Worm (Caenorhabditis elegans) whole organism, early embryonic: ENCODE data around the gene srh-1.

Experiments
- B0310.2 ChIP-seq: sonication (generic microtip); optimal IDR thresholded peaks from 2 replicates; lab custom pipeline; 2016; ENCODE audit warnings: mild to moderate bottlenecking, missing genetic modification characterization, missing compliant biosample characterization
- F13C5.2 ChIP-seq: sonication (generic microtip); optimal IDR thresholded peaks from 2 replicates; lab custom pipeline; 2017; ENCODE audit warnings: mild to moderate bottlenecking, missing genetic modification characterization, inconsistent platforms, missing compliant biosample characterization
- aly-1 ChIP-seq: sonication (generic microtip); optimal IDR thresholded peaks from 2 replicates; lab custom pipeline; 2016; ENCODE audit warnings: missing genetic modification characterization, missing compliant biosample characterization
- ama-1 ChIP-seq: fragments of 150-350 bp; optimal IDR thresholded peaks from 2 replicates; lab custom pipeline; 2014
- ceh-13 ChIP-seq: fragments of 200-800 bp; sonication (Bioruptor generic); optimal IDR thresholded peaks from 2 replicates; lab custom pipeline; 2018; ENCODE audit warnings: mild to moderate bottlenecking, missing genetic modification characterization, missing compliant biosample characterization
- ceh-36 ChIP-seq: sonication (generic microtip); optimal IDR thresholded peaks from 2 replicates; lab custom pipeline; 2016; ENCODE audit warnings: missing genetic modification characterization, inconsistent platforms, missing compliant biosample characterization
- ets-7 ChIP-seq: sonication (generic microtip); optimal IDR thresholded peaks from 2 replicates; lab custom pipeline; 2016; ENCODE audit warnings: missing genotype, missing genetic modification characterization, missing compliant biosample characterization
- flt-1 ChIP-seq: fragments of 200-800 bp; sonication (Bioruptor generic); IDR thresholded peaks from 2 replicates; pipeline ENCODE4 v1.3.6; 2022; ENCODE audit warnings: missing genetic modification characterization, missing compliant biosample characterization
- hmbx-1 ChIP-seq: sonication (generic microtip); optimal IDR thresholded peaks from 2 replicates; lab custom pipeline; 2016; ENCODE audit warnings: mild to moderate bottlenecking, missing genetic modification characterization, missing compliant biosample characterization
- hmg-4 ChIP-seq: fragments of 200-800 bp; sonication (Bioruptor generic); optimal IDR thresholded peaks from 2 replicates; lab custom pipeline; 2018; ENCODE audit warnings: mild to moderate bottlenecking, missing genetic modification characterization, missing compliant biosample characterization
- hnd-1 ChIP-seq: sonication (generic microtip); optimal IDR thresholded peaks from 2 replicates; lab custom pipeline; 2016; ENCODE audit warnings: missing genetic modification characterization, missing compliant biosample characterization
- pes-1 ChIP-seq: fragments of 200-800 bp; sonication (Bioruptor generic); IDR thresholded peaks from 2 replicates; pipeline ENCODE4 v1.3.6; 2022; ENCODE audit warnings: missing genetic modification reagents, missing genetic modification characterization, missing compliant biosample characterization
- scrt-1 ChIP-seq: fragments of 200-800 bp; sonication (Bioruptor generic); IDR thresholded peaks from 2 replicates; pipeline ENCODE4 v1.3.6; 2022; ENCODE audit warnings: missing genetic modification characterization, missing compliant biosample characterization
- sea-1 ChIP-seq: fragments of 200-800 bp; sonication (Bioruptor generic); conservative IDR thresholded peaks from 2 replicates; pipeline ENCODE4 v1.3.6; 2022; ENCODE audit warnings: missing genetic modification characterization, missing compliant biosample characterization
- tbx-11 ChIP-seq: fragments of 200-800 bp; sonication (Bioruptor generic); IDR thresholded peaks from 2 replicates; pipeline ENCODE4 v1.3.6; 2022; ENCODE audit warnings: missing genetic modification characterization, missing compliant biosample characterization
- tbx-37 ChIP-seq: fragments of 200-800 bp; sonication (Bioruptor generic); conservative IDR thresholded peaks from 2 replicates; pipeline ENCODE4 v1.3.6; 2022; ENCODE audit warnings: missing genetic modification reagents, missing genetic modification characterization, missing compliant biosample characterization
- tra-4 ChIP-seq: sonication (generic microtip); optimal IDR thresholded peaks from 2 replicates; lab custom pipeline; 2017; ENCODE audit warnings: missing genetic modification characterization, missing compliant biosample characterization

The srh-1 gene

DNA sequence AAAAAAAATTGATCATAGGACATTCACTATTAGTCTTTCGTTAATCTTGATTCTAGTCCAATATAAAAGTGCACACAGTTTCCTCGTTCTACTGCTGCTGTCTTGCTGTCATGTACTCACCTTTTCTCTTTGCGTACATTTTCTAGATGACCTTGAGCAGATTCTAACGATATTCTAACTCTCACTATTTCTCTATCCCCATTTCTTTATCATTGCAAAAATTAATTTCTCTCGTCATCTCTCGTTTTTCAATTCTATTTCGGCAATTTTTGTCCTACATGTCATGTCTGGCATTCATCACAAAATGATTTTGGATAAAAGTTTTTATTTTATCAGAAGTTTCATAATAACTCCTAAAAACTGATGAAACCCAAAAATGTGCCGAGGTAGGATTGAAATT lies 23.1 kb downstream of the srh-1 start, which contains the start of gene ttll-5:
ttll-5 (plus strand) TSS at position 288 of the 400 bp plus-strand sequence.
- TF ChIP-seq ceh-36 (no peak), F13C5.2 (tag; lab: Kevin White, UChicago) (no peak), sea-1 (GFP tag; lab: Robert Waterston, UW) (no peak), B0310.2 (tag; lab: Kevin White, UChicago) (no peak), tbx-37 (no peak), hmbx-1 (tag; lab: Kevin White, UChicago) (no peak), pes-1 (GFP tag; lab: Robert Waterston, UW) (no peak), ets-7 (no peak), tbx-11 (GFP tag; lab: Robert Waterston, UW) (no peak), tra-4 (tag; lab: Kevin White, UChicago) (no peak)

DNA sequence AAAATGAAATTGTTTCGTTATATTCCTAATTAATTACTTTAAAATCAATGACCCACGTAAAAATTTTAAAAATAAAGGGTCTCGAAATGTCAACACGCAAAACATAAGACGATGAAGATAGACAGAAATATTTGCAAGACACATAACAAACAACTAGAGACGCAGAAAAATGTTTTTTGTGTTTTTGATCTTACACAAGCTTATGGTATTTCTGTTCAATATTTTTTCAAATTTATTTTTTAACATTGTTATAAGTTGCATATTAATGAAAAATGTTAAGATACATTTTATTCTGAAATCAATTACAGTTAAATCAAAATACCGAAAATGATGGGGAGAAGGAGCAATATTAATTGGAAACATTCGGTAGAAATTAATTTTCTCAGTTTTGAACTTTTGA lies 27.8 kb downstream of the srh-1 start, which contains the start of gene C55A6.3:
C55A6.3 (minus strand) TSS at position 101 of the 400 bp plus-strand sequence.
- TF ChIP-seq tbx-37 (no peak), scrt-1 (no peak), hnd-1 (no peak), F13C5.2 (tag; lab: Kevin White, UChicago) (no peak), hmbx-1 (tag; lab: Kevin White, UChicago) (no peak), tra-4 (tag; lab: Kevin White, UChicago) (no peak), ets-7 (no peak), ceh-13 (GFP tag; lab: Kevin White, UChicago) (no peak), aly-1 (tag; lab: Kevin White, UChicago) (no peak), sea-1 (GFP tag; lab: Robert Waterston, UW) (no peak), ama-1 (lab: Kevin White, UChicago) (no peak), flt-1 (GFP tag; lab: Robert Waterston, UW) (no peak), tbx-11 (GFP tag; lab: Robert Waterston, UW) (no peak), hmg-4 (GFP tag; lab: Kevin White, UChicago) (no peak), pes-1 (GFP tag; lab: Robert Waterston, UW) (no peak), B0310.2 (tag; lab: Kevin White, UChicago) (no peak), ceh-36 (no peak)

DNA sequence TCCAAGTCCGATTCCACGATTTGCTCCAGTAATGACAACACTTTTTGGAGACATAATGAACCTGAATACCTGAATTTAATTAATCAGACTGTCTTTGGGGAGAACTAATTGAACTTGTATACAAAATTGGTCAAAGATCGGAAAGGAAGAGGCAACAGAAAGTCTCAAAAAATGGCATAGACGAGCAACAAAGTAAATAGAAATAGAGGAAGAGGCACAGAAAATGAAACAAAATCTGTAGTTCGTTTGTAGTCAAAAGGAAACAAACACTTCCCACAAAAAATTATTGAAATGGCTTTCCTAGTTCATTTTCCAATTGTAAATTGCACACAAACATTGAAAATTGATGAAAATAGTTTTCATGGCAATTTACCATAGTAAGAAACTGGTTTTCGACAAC lies 29.0 kb downstream of the srh-1 start, which contains the start of gene C55A6.6:
C55A6.6 (minus strand) TSS at position 61 of the 400 bp plus-strand sequence.
- TF ChIP-seq hmg-4 (GFP tag; lab: Kevin White, UChicago) = no peak
- no peak for TF ChIP-seq ceh-36
- TF ChIP-seq flt-1 (GFP tag; lab: Robert Waterston, UW) = no peak
- TF ChIP-seq hmbx-1 (tag; lab: Kevin White, UChicago) = no peak
- no peak for TF ChIP-seq hnd-1
- no peak for TF ChIP-seq aly-1 (tag; lab: Kevin White, UChicago)
- TF ChIP-seq ama-1 (lab: Kevin White, UChicago) = no peak
- TF ChIP-seq sea-1 (GFP tag; lab: Robert Waterston, UW) = no peak
- no peak for TF ChIP-seq tbx-37
- TF ChIP-seq pes-1 (GFP tag; lab: Robert Waterston, UW) = no peak

DNA sequence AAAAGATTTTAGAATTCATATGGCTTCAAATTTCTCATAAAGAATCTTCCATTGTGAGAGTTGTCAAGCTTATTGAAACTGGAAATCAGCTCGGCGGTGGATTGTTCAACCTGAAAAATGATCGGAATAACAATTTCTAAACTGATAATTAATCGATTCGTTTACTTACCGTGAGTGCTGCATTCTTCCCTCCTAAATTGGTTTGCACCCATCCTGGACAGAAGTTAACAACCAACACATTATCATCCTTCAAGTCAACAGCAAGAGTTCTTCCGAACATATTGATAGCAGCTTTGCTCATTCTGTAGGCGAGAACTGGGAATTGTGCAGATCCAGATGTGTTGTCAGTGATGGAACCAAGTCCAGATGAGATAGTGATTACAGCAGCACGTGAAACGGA lies 29.5 kb downstream of the srh-1 start:
- TF ChIP-seq tra-4 (tag; lab: Kevin White, UChicago) (no peak), hnd-1 (no peak), sea-1 (GFP tag; lab: Robert Waterston, UW) (no peak), B0310.2 (tag; lab: Kevin White, UChicago) (no peak), ama-1 (lab: Kevin White, UChicago) (no peak), F13C5.2 (tag; lab: Kevin White, UChicago) (no peak), hmg-4 (GFP tag; lab: Kevin White, UChicago) (no peak), ceh-13 (GFP tag; lab: Kevin White, UChicago) (no peak), tbx-11 (GFP tag; lab: Robert Waterston, UW) (no peak), flt-1 (GFP tag; lab: Robert Waterston, UW) (no peak), scrt-1 (no peak), pes-1 (GFP tag; lab: Robert Waterston, UW) (no peak), ets-7 (no peak), aly-1 (tag; lab: Kevin White, UChicago) (no peak)

DNA sequence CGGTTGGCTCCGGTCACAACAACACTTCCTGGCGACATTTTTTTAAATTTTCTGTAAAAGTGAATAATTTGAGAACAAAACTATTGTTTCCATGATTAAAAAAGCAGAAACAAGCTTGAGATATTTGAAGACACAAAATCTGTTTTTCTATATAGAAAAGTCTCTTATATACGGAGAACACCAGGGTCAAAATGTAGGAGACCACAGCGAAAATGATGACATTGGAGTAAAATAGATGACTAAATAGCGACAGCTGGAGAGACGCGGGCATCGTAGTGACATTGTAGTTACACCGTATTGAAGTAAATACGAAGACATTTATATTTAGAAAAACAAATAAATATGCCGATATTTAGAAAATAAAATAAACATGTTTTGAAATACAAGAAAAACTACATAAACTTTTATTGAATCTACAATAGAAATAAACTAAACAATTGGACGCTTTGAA lies 30.5 kb downstream of the srh-1 start, which contains the start of gene sdz-8:
sdz-8 (minus strand) TSS at position 51 of the 451 bp plus-strand sequence.
- TF ChIP-seq ceh-13 (GFP tag; lab: Kevin White, UChicago) (no peak), F13C5.2 (tag; lab: Kevin White, UChicago) (no peak), hmg-4 (GFP tag; lab: Kevin White, UChicago) (no peak), aly-1 (tag; lab: Kevin White, UChicago) (no peak), B0310.2 (tag; lab: Kevin White, UChicago) (no peak), ama-1 (lab: Kevin White, UChicago) (no peak), tra-4 (tag; lab: Kevin White, UChicago) (no peak), flt-1 (GFP tag; lab: Robert Waterston, UW) (no peak), ets-7 (no peak), hmbx-1 (tag; lab: Kevin White, UChicago) (no peak), ceh-36 (no peak), tbx-11 (GFP tag; lab: Robert Waterston, UW) (no peak), sea-1 (GFP tag; lab: Robert Waterston, UW) (no peak), scrt-1 (no peak)

DNA sequence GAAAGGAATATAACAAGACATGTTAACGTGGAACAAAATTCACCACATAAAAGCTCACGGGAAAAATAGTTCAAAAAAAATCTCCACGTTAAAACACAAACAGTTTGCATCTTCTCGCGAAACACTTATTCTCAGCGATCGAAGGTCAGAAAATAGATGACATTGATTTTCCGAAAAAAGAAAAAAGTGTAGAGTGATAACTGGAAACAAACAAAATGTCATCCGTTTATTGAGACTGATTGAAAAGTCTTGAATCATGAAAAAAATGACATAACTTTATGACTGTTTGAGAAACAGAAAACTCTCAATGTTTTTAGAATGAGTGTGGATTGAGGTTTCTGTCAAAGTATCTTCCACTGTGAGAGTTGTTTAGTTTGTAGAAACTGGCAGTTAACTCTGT lies 32.1 kb downstream of the srh-1 start, which contains the start of gene C55A6.4:
C55A6.4 (minus strand) TSS at position 101 of the 400 bp plus-strand sequence.
- no peak for TF ChIP-seq hmbx-1 (tag; lab: Kevin White, UChicago)
- no peak for TF ChIP-seq flt-1 (GFP tag; lab: Robert Waterston, UW)

DNA sequence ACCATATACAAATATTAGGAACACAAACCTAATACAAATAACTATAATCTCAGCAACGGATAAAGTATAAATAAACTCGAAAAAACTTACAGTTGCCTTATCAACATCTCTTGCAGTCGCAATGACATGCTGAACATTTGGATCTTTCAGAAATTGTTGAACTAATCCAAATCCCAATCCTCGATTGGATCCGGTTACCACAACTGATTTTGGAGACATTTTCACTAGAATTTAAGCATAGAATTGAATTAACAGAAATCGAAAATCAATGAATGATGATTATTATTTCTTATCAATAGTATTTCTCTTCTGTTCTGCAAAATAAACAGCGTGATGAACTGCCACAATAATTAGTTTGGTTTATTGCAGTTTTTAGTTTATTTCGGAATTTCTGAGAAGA lies 34.6 kb downstream of the srh-1 start, which contains the start of the genes C55A6.11 and C55A6.7:
C55A6.11 (plus strand) TSS at position 301 of the 400 bp plus-strand sequence.
C55A6.7 (minus strand) TSS at position 316 of the 400 bp plus-strand sequence.
- no peak for TF ChIP-seq scrt-1
- no peak for TF ChIP-seq tbx-11 (GFP tag; lab: Robert Waterston, UW)
- no peak for TF ChIP-seq hmbx-1 (tag; lab: Kevin White, UChicago)
- no peak for TF ChIP-seq flt-1 (GFP tag; lab: Robert Waterston, UW)
- no peak for TF ChIP-seq hmg-4 (GFP tag; lab: Kevin White, UChicago)
- TF ChIP-seq tbx-37 = no peak
- no peak for TF ChIP-seq ama-1 (lab: Kevin White, UChicago)
- no peak for TF ChIP-seq pes-1 (GFP tag; lab: Robert Waterston, UW)
- TF ChIP-seq B0310.2 (tag; lab: Kevin White, UChicago) = no peak
- no peak for TF ChIP-seq hnd-1
- TF ChIP-seq ets-7 = no peak
- no peak for TF ChIP-seq tra-4 (tag; lab: Kevin White, UChicago)
- TF ChIP-seq ceh-13 (GFP tag; lab: Kevin White, UChicago) = no peak
- TF ChIP-seq aly-1 (tag; lab: Kevin White, UChicago) = no peak
- TF ChIP-seq sea-1 (GFP tag; lab: Robert Waterston, UW) = no peak
- TF ChIP-seq ceh-36 = no peak
- no peak for TF ChIP-seq F13C5.2 (tag; lab: Kevin White, UChicago)
